Worm (Caenorhabditis elegans) whole organism, L2 larva: ENCODE data around the gene F38G1.3.

Experiments
- ZK546.5 ChIP-seq: sonication (generic microtip); optimal IDR thresholded peaks from 2 replicates; lab custom pipeline; 2017; ENCODE audit warnings: missing biosample characterization, missing genetic modification characterization
- blmp-1 ChIP-seq: sonication (generic microtip); optimal IDR thresholded peaks from 2 replicates; lab custom pipeline; 2017; ENCODE audit warnings: missing genetic modification characterization, mild to moderate bottlenecking, missing compliant biosample characterization, antibody characterized with exemption, moderate library complexity; ENCODE audit not compliant: insufficient read depth
- ceh-82 ChIP-seq: fragments of 150-350 bp; optimal IDR thresholded peaks from 2 replicates; lab custom pipeline; 2014; ENCODE audit warnings: missing biosample characterization, missing genetic modification characterization
- elt-1 ChIP-seq: fragments of 150-350 bp; optimal IDR thresholded peaks from 2 replicates; lab custom pipeline; 2014; ENCODE audit warnings: missing biosample characterization, missing genetic modification characterization
- elt-3 ChIP-seq: sonication (generic microtip); optimal IDR thresholded peaks from 2 replicates; lab custom pipeline; 2017; ENCODE audit warnings: missing biosample characterization, missing genetic modification characterization
- nhr-237 ChIP-seq: fragments of 150-350 bp; optimal IDR thresholded peaks from 2 replicates; lab custom pipeline; 2014; ENCODE audit warnings: missing biosample characterization, missing genetic modification characterization
- nhr-6 ChIP-seq: fragments of 150-350 bp; optimal IDR thresholded peaks from 2 replicates; lab custom pipeline; 2014; ENCODE audit warnings: missing biosample characterization, missing genetic modification characterization
- nhr-77 ChIP-seq: fragments of 150-350 bp; optimal IDR thresholded peaks from 2 replicates; lab custom pipeline; 2014; ENCODE audit warnings: missing biosample characterization, missing genetic modification characterization
- skn-1 ChIP-seq: sonication (generic microtip); optimal IDR thresholded peaks from 2 replicates; lab custom pipeline; 2017; ENCODE audit warnings: missing biosample characterization, missing genetic modification characterization
- snpc-4 ChIP-seq: fragments of 150-350 bp; optimal IDR thresholded peaks from 2 replicates; lab custom pipeline; 2014; ENCODE audit warnings: missing biosample characterization, missing genetic modification characterization
- unc-39 ChIP-seq: fragments of 150-350 bp; optimal IDR thresholded peaks from 2 replicates; lab custom pipeline; 2014; ENCODE audit warnings: missing biosample characterization, missing genetic modification characterization
- ztf-11 ChIP-seq: sonication (generic microtip); optimal IDR thresholded peaks from 2 replicates; lab custom pipeline; 2017; ENCODE audit warnings: missing biosample characterization, missing genetic modification characterization

ce11 chrX:440420-440819, 35.9 kb upstream of the F38G1.3 start:
- no peak for TF ChIP-seq nhr-77 (tag; lab: Kevin White, UChicago)
- TF ChIP-seq snpc-4 = no peak
- TF ChIP-seq nhr-6 (tag; lab: Kevin White, UChicago) = no peak
- TF ChIP-seq nhr-237 (tag; lab: Kevin White, UChicago) = no peak
- no peak for TF ChIP-seq blmp-1 (tag; lab: Kevin White, UChicago)
- TF ChIP-seq skn-1 (tag; lab: Kevin White, UChicago) = no peak
- TF ChIP-seq ztf-11 = no peak
- no peak for TF ChIP-seq ceh-82 (tag; lab: Kevin White, UChicago)
- no peak for TF ChIP-seq ZK546.5
- no peak for TF ChIP-seq elt-3
- no peak for TF ChIP-seq unc-39 (tag; lab: Kevin White, UChicago)
- no peak for TF ChIP-seq elt-1 (tag; lab: Kevin White, UChicago)
